Fruit fly (Drosophila melanogaster) whole organism, embryonic: ENCODE data around the gene Peritrophin-A.
A peak's percentile ranks its signal among the peaks of the same experiment; 100 is the strongest.

ENCODE experiments used
- Asciz ChIP-seq: fragments of 200-800 bp; sonication (Bioruptor generic); optimal IDR thresholded peaks from 2 replicates; lab custom pipeline; 2017; ENCODE audit warnings: missing biosample characterization, mild to moderate bottlenecking, missing genetic modification characterization, missing genetic modification reagents
- Awh ChIP-seq: fragments of 200-800 bp; sonication (Bioruptor generic); IDR thresholded peaks from 2 replicates; pipeline ENCODE4, ENCODE4 v1.3.6; 2022; ENCODE audit warnings: missing biosample characterization, missing genetic modification characterization
- Blimp-1 ChIP-seq: fragments of 200-800 bp; sonication (Bioruptor generic); optimal IDR thresholded peaks from 3 replicates; lab custom pipeline; 2018; ENCODE audit warnings: missing biosample characterization, missing genetic modification characterization, mild to moderate bottlenecking, moderate library complexity, missing genetic modification reagents
- CG10321 ChIP-seq: fragments of 200-800 bp; sonication (Bioruptor generic); IDR thresholded peaks from 2 replicates; pipeline ENCODE4 v1.3.6; 2022; ENCODE audit warnings: missing biosample characterization, missing genetic modification characterization
- CG11723 ChIP-seq: fragments of 200-800 bp; sonication (Bioruptor generic); optimal IDR thresholded peaks from 2 replicates; lab custom pipeline; 2017; ENCODE audit warnings: missing biosample characterization, mild to moderate bottlenecking, missing genetic modification characterization
- CG12769 ChIP-seq: fragments of 200-800 bp; sonication (Bioruptor generic); optimal IDR thresholded peaks from 2 replicates; lab custom pipeline; 2019; ENCODE audit warnings: missing biosample characterization, mild to moderate bottlenecking, missing genetic modification characterization, moderate library complexity
- CG13894 ChIP-seq: fragments of 200-800 bp; sonication (Bioruptor generic); optimal IDR thresholded peaks from 3 replicates; lab custom pipeline; 2018; ENCODE audit warnings: missing biosample characterization, mild to moderate bottlenecking, missing genetic modification characterization, moderate library complexity
- CG14441 ChIP-seq: fragments of 200-800 bp; sonication (Bioruptor generic); IDR thresholded peaks from 2 replicates; pipeline ENCODE4 v1.3.6; 2022; ENCODE audit warnings: missing biosample characterization, missing genetic modification characterization
- CG15011 ChIP-seq: fragments of 200-800 bp; sonication (Bioruptor generic); optimal IDR thresholded peaks from 3 replicates; lab custom pipeline; 2018; ENCODE audit warnings: missing biosample characterization, mild to moderate bottlenecking, missing genetic modification characterization
- CG15696 ChIP-seq: fragments of 200-800 bp; sonication (Bioruptor generic); optimal IDR thresholded peaks from 2 replicates; lab custom pipeline; 2019; ENCODE audit warnings: missing biosample characterization, mild to moderate bottlenecking, missing genetic modification characterization, moderate library complexity
- CG1832 ChIP-seq: fragments of 200-800 bp; sonication (Bioruptor generic); optimal IDR thresholded peaks from 2 replicates; lab custom pipeline; 2017; ENCODE audit warnings: missing biosample characterization, mild to moderate bottlenecking, missing genetic modification characterization, inconsistent platforms
- CG18476 ChIP-seq: fragments of 200-800 bp; sonication (Bioruptor generic); optimal IDR thresholded peaks from 2 replicates; lab custom pipeline; 2016; ENCODE audit warnings: missing biosample characterization, mild to moderate bottlenecking, missing genetic modification characterization
- CG18599 ChIP-seq: fragments of 200-800 bp; sonication (Bioruptor generic); optimal IDR thresholded peaks from 3 replicates; lab custom pipeline; 2017; ENCODE audit warnings: missing biosample characterization, missing genetic modification characterization, mild to moderate bottlenecking, moderate library complexity, missing genetic modification reagents
- CG42726 ChIP-seq: fragments of 200-800 bp; sonication (Bioruptor generic); IDR thresholded peaks from 2 replicates; pipeline ENCODE4 v1.3.6; 2022; ENCODE audit warnings: missing biosample characterization, missing genetic modification characterization; ENCODE audit not compliant: partially characterized antibody
- CG5245 ChIP-seq: fragments of 200-800 bp; sonication (Bioruptor generic); optimal IDR thresholded peaks from 3 replicates; lab custom pipeline; 2016; ENCODE audit warnings: missing biosample characterization, missing genetic modification characterization
- CG7786 ChIP-seq: fragments of 200-800 bp; sonication (Bioruptor generic); optimal IDR thresholded peaks from 2 replicates; lab custom pipeline; 2016; ENCODE audit warnings: missing biosample characterization, missing genetic modification characterization
- CG7963 ChIP-seq: fragments of 200-800 bp; sonication (Bioruptor generic); IDR thresholded peaks from 3 replicates; pipeline ENCODE4 v1.3.6; 2022; ENCODE audit warnings: missing biosample characterization, missing genetic modification characterization; ENCODE audit not compliant: partially characterized antibody
- CG8089 ChIP-seq: fragments of 200-800 bp; sonication (Bioruptor generic); optimal IDR thresholded peaks from 3 replicates; lab custom pipeline; 2016; ENCODE audit warnings: missing biosample characterization, missing genetic modification characterization
- D19B ChIP-seq: fragments of 200-800 bp; sonication (Bioruptor generic); optimal IDR thresholded peaks from 2 replicates; lab custom pipeline; 2017; ENCODE audit warnings: missing biosample characterization, mild to moderate bottlenecking, missing genetic modification characterization
- Dref ChIP-seq: fragments of 200-800 bp; sonication (Bioruptor generic); IDR thresholded peaks from 2 replicates; pipeline ENCODE4 v1.3.6; 2022; ENCODE audit warnings: missing biosample characterization, missing genetic modification characterization
- Hsf ChIP-seq: fragments of 200-800 bp; sonication (Bioruptor generic); optimal IDR thresholded peaks from 3 replicates; lab custom pipeline; 2016; ENCODE audit warnings: missing biosample characterization, missing genetic modification characterization
- Max ChIP-seq: fragments of 200-800 bp; sonication (Bioruptor generic); optimal IDR thresholded peaks from 2 replicates; lab custom pipeline; 2016; ENCODE audit warnings: missing biosample characterization, mild to moderate bottlenecking, missing genetic modification characterization
- Mrtf ChIP-seq: fragments of 200-800 bp; sonication (Bioruptor generic); IDR thresholded peaks from 3 replicates; pipeline ENCODE4 v1.3.6; 2022; ENCODE audit warnings: missing biosample characterization, missing genetic modification characterization
- Nf-YB ChIP-seq: fragments of 200-800 bp; sonication (Bioruptor generic); optimal IDR thresholded peaks from 3 replicates; lab custom pipeline; 2019; ENCODE audit warnings: missing biosample characterization, mild to moderate bottlenecking, missing genetic modification characterization, moderate library complexity
- Oli ChIP-seq: fragments of 200-800 bp; sonication (Bioruptor generic); optimal IDR thresholded peaks from 2 replicates; lab custom pipeline; 2018; ENCODE audit warnings: missing biosample characterization, mild to moderate bottlenecking, missing genetic modification characterization, moderate library complexity
- Poxn ChIP-seq: fragments of 200-800 bp; sonication (Bioruptor generic); IDR thresholded peaks from 2 replicates; pipeline ENCODE4 v1.3.6; 2022; ENCODE audit warnings: missing biosample characterization, missing genetic modification characterization
- Sin3A ChIP-seq: fragments of >200 bp; optimal IDR thresholded peaks from 2 replicates; lab custom pipeline; 2018
- Stat92E ChIP-seq, 3 experiments: fragments of >200 bp in 2 of 3; fragments of 200-800 bp in 1 of 3; sonication (Bioruptor generic) in 1 of 3; optimal IDR thresholded peaks; 2 replicates each; lab custom pipeline; 2017 to 2019; ENCODE audit warnings: missing biosample characterization in 3 of 3, missing genetic modification characterization in 3 of 3, mild to moderate bottlenecking in 1 of 3, moderate library complexity in 1 of 3
- bbx ChIP-seq: fragments of 200-800 bp; sonication (Bioruptor generic); IDR thresholded peaks from 2 replicates; pipeline ENCODE4 v1.3.6; 2022; ENCODE audit warnings: missing biosample characterization, missing genetic modification characterization; ENCODE audit not compliant: partially characterized antibody
- bcd ChIP-seq: fragments of 200-800 bp; sonication (Bioruptor generic); optimal IDR thresholded peaks from 2 replicates; lab custom pipeline; 2017; ENCODE audit warnings: missing biosample characterization, mild to moderate bottlenecking, missing genetic modification characterization
- chif ChIP-seq, 2 experiments: fragments of 200-800 bp; sonication (Bioruptor generic); optimal IDR thresholded peaks; 3 replicates each; lab custom pipeline; 2016; ENCODE audit warnings: missing biosample characterization in 2 of 2, missing genetic modification characterization in 2 of 2
- emc ChIP-seq: fragments of 200-800 bp; sonication (Bioruptor generic); optimal IDR thresholded peaks from 2 replicates; lab custom pipeline; 2016; ENCODE audit warnings: missing biosample characterization, missing genetic modification characterization
- fd102C ChIP-seq: fragments of 200-800 bp; sonication (Bioruptor generic); optimal IDR thresholded peaks from 2 replicates; lab custom pipeline; 2018; ENCODE audit warnings: missing biosample characterization, mild to moderate bottlenecking, missing genetic modification characterization, moderate library complexity
- gcm ChIP-seq: fragments of 200-800 bp; sonication (Bioruptor generic); optimal IDR thresholded peaks from 2 replicates; lab custom pipeline; 2019; ENCODE audit warnings: missing biosample characterization, mild to moderate bottlenecking, missing genetic modification characterization, moderate library complexity
- gem ChIP-seq: fragments of 200-800 bp; sonication (Bioruptor generic); optimal IDR thresholded peaks from 2 replicates; lab custom pipeline; 2019; ENCODE audit warnings: missing biosample characterization, mild to moderate bottlenecking, missing genetic modification characterization, moderate library complexity
- grn ChIP-seq: fragments of 200-800 bp; sonication (Bioruptor generic); optimal IDR thresholded peaks from 3 replicates; lab custom pipeline; 2017; ENCODE audit warnings: missing biosample characterization, missing genetic modification characterization
- ham ChIP-seq: fragments of 200-800 bp; sonication (Bioruptor generic); IDR thresholded peaks from 2 replicates; pipeline ENCODE4 v1.3.6; 2022; ENCODE audit warnings: missing biosample characterization, missing genetic modification characterization
- her ChIP-seq: fragments of 200-800 bp; sonication (Bioruptor generic); optimal IDR thresholded peaks from 2 replicates; lab custom pipeline; 2016; ENCODE audit warnings: missing biosample characterization, missing genetic modification characterization
- jigr1 ChIP-seq: fragments of 200-800 bp; sonication (Bioruptor generic); IDR thresholded peaks from 3 replicates; pipeline ENCODE4 v1.3.6; 2022; ENCODE audit warnings: missing biosample characterization, missing genetic modification characterization
- ken ChIP-seq: fragments of 200-800 bp; sonication (Bioruptor generic); IDR thresholded peaks from 3 replicates; pipeline ENCODE4 v1.3.6; 2022; ENCODE audit warnings: missing biosample characterization, missing genetic modification characterization
- otp ChIP-seq: fragments of 200-800 bp; sonication (Bioruptor generic); IDR thresholded peaks from 3 replicates; pipeline ENCODE4, ENCODE4 v1.3.6; 2022; ENCODE audit warnings: missing biosample characterization, missing genetic modification characterization
- phol ChIP-seq: fragments of 200-800 bp; sonication (Bioruptor generic); optimal IDR thresholded peaks from 3 replicates; lab custom pipeline; 2018; ENCODE audit warnings: missing biosample characterization, mild to moderate bottlenecking, missing genetic modification characterization, moderate library complexity
- sd ChIP-seq: fragments of 200-800 bp; sonication (Bioruptor generic); optimal IDR thresholded peaks from 3 replicates; lab custom pipeline; 2018; ENCODE audit warnings: missing biosample characterization, mild to moderate bottlenecking, missing genetic modification characterization, moderate library complexity
- stwl ChIP-seq: fragments of 200-800 bp; sonication (Bioruptor generic); optimal IDR thresholded peaks from 3 replicates; lab custom pipeline; 2018; ENCODE audit warnings: missing biosample characterization, mild to moderate bottlenecking, missing genetic modification characterization, moderate library complexity
- tap ChIP-seq: fragments of 200-800 bp; optimal IDR thresholded peaks from 3 replicates; lab custom pipeline; 2019; ENCODE audit warnings: missing biosample characterization, mild to moderate bottlenecking, missing genetic modification characterization, moderate library complexity
- toy ChIP-seq: fragments of 200-800 bp; sonication (Bioruptor generic); IDR thresholded peaks from 2 replicates; pipeline ENCODE4 v1.3.6; 2022; ENCODE audit warnings: missing biosample characterization, missing genetic modification characterization
- vnd ChIP-seq: fragments of 200-800 bp; sonication (Bioruptor generic); IDR thresholded peaks from 3 replicates; pipeline ENCODE4 v1.3.6; 2022; ENCODE audit warnings: missing biosample characterization, missing genetic modification characterization; ENCODE audit not compliant: partially characterized antibody
- wek ChIP-seq: fragments of 200-800 bp; sonication (Bioruptor generic); optimal IDR thresholded peaks from 3 replicates; lab custom pipeline; 2018; ENCODE audit warnings: missing biosample characterization, mild to moderate bottlenecking, missing genetic modification characterization, moderate library complexity

Gene Peritrophin-A

DNA sequence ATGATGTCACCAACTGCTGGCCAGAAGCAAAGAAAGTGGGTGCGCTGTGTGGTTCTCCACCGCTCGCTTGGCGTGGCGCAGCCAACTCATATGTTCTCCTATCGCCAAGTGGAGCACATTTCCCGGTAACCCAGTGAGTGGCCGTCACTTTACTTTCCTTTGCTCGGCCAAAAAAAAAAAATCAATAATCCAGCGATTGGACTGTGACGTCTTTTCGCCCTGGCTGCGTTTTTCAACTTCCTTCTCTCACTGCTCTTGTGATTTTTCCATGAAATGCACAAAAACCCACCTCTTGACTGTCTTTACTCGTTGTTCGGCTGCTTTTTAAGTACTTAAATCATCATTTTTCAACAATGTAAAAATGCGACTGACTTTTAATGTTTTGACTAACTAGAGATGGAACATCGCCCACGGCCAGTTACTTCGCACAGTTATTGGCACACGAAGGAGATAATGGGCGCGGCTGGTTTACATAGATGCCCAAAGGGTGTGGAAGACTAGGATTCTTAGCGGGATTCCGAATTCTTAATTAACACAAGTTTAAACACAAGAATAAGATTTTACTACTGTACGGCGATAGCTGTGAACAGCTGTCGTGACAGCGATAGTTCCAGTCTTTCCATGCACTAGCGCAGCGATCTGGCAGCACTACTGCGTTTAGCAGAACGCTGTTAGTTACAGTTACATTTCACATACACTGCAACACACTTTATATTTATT is 8.5 kb upstream of the Peritrophin-A start, which contains the start of gene sw (continued):
- TF ChIP-seq CG5245 (GFP tag; lab: Kevin White, UChicago) (peak; percentile 20), Hsf (peak; percentile 61), Max (GFP tag; lab: Kevin White, UChicago) (no peak), CG7786 (GFP tag; lab: Kevin White, UChicago) (peak; percentile 54), bbx (GFP tag; lab: Robert Waterston, UW) (peak; percentile 85), CG14441 (GFP tag; lab: Robert Waterston, UW) (peak; percentile 74), ham (GFP tag; lab: Robert Waterston, UW) (no peak), phol (tag; lab: Kevin White, UChicago) (peak; percentile 73), CG11723 (GFP tag; lab: Kevin White, UChicago) (peak; percentile 26), toy (no peak), Mrtf (GFP tag; lab: Robert Waterston, UW) (peak; percentile 64; the same call in 2 of the 3 replicates), Poxn (GFP tag; lab: Robert Waterston, UW) (peak; percentile 65; the same call in 1 of the 2 replicates), CG8089 (GFP tag; lab: Kevin White, UChicago) (peak; percentile 48), CG42726 (GFP tag; lab: Robert Waterston, UW) (peak; percentile 93), vnd (GFP tag; lab: Robert Waterston, UW) (peak; percentile 94), CG7963 (GFP tag; lab: Robert Waterston, UW) (peak; percentile 80), gem (peak; percentile 67), CG1832 (GFP tag; lab: Kevin White, UChicago) (no peak), CG18476 (GFP tag; lab: Kevin White, UChicago) (peak; percentile 43), wek (GFP tag; lab: Kevin White, UChicago) (peak; percentile 17), otp (GFP tag; lab: Robert Waterston, UW) (0 out of 3 replicates have a peak, but pooled peaks have one; percentile 29), jigr1 (GFP tag; lab: Robert Waterston, UW) (peak; percentile 41; the same call in 1 of the 3 replicates)

- TF ChIP-seq her (GFP tag; lab: Kevin White, UChicago), result no peak
- no peak for TF ChIP-seq Nf-YB (GFP tag; lab: Kevin White, UChicago)
- peak; percentile 2 for TF ChIP-seq sd (tag; lab: Kevin White, UChicago)
- TF ChIP-seq CG18599 (GFP tag; lab: Kevin White, UChicago), result no peak
- TF ChIP-seq Oli, result no peak
- no peak for TF ChIP-seq ken
- no peak for TF ChIP-seq emc (GFP tag; lab: Kevin White, UChicago)
- TF ChIP-seq CG13894 (tag; lab: Kevin White, UChicago), result peak; percentile 94
- no peak for TF ChIP-seq CG15011 (GFP tag; lab: Kevin White, UChicago)
- TF ChIP-seq CG12769 (tag; lab: Kevin White, UChicago), result peak; percentile 89
- TF ChIP-seq stwl, result no peak
- TF ChIP-seq tap (tag; lab: Kevin White, UChicago), result no peak
- TF ChIP-seq CG10321 (GFP tag; lab: Robert Waterston, UW), result no peak
- TF ChIP-seq D19B, result no peak
- no peak for TF ChIP-seq Asciz (GFP tag; lab: Kevin White, UChicago)
- TF ChIP-seq Dref (GFP tag; lab: Robert Waterston, UW), result no peak
- TF ChIP-seq Sin3A (lab: Kevin White, UChicago), result no peak
- TF ChIP-seq grn (GFP tag; lab: Kevin White, UChicago), result peak; percentile 82
- no peak for TF ChIP-seq bcd (GFP tag; lab: Kevin White, UChicago)
- TF ChIP-seq CG15696, result no peak
- TF ChIP-seq chif (GFP tag; optimal IDR thresholded peaks at IDR 0.05; lab: Kevin White, UChicago), result no peak
- no peak for TF ChIP-seq gcm (GFP tag; lab: Kevin White, UChicago)
- no peak for TF ChIP-seq Stat92E (GFP tag; optimal IDR thresholded peaks at IDR 0.05; lab: Kevin White, UChicago)
- TF ChIP-seq Awh, result no peak; the same call in none of the 2 replicates
- no peak for TF ChIP-seq fd102C (GFP tag; lab: Kevin White, UChicago)
- TF ChIP-seq Blimp-1, result peak; percentile 80
Measured at dm6 chrX:20237914-20238313, 6.5 kb upstream of the Peritrophin-A start.
